Comparison of ENCODE assay signal across 3 worm cellular contexts in genomic region chrV:19527565-19527964, ce11.
TF ChIP-seq lines count a peak whose summit lies in the region.

No protein-coding gene starts in this region.

TF ChIP-seq in whole organism, L1 larva, 84 proteins besides CTCF, POLR2A, EP300 and RAD21 (continued from another document):
- TF ChIP-seq lsy-2 (tag; optimal IDR thresholded peaks at IDR 0.05; lab: Kevin White, UChicago), result peak in 1 of 2 experiments; percentile 10
- TF ChIP-seq dpl-1 (GFP tag; optimal IDR thresholded peaks at IDR 0.05; lab: Kevin White, UChicago), result peak in 1 of 3 experiments; percentile 26
- peak; percentile 19 for TF ChIP-seq C16A3.4 (tag; optimal IDR thresholded peaks at IDR 0.05; lab: Kevin White, UChicago)
- peak; percentile 90 for TF ChIP-seq nhr-85 (tag; lab: Kevin White, UChicago)
- no peak for TF ChIP-seq lin-39 (tag; optimal IDR thresholded peaks at IDR 0.05; lab: Kevin White, UChicago)
- peak in 1 of 2 experiments; percentile 82 for TF ChIP-seq lin-35 (GFP tag; optimal IDR thresholded peaks at IDR 0.05; lab: Kevin White, UChicago)
- no peak for TF ChIP-seq lin-13 (GFP tag; optimal IDR thresholded peaks at IDR 0.05; lab: Kevin White, UChicago)
- TF ChIP-seq fkh-4 (tag; optimal IDR thresholded peaks at IDR 0.05; lab: Kevin White, UChicago; ENCODE audit: borderline replicate concordance), result no peak
- no peak for TF ChIP-seq nhr-84 (tag; optimal IDR thresholded peaks at IDR 0.05; lab: Kevin White, UChicago)
TF ChIP-seq in whole organism, L1 larva: peak in this region for 23.

TF ChIP-seq in whole organism, L4 larva, 104 proteins besides CTCF, POLR2A, EP300 and RAD21 (continued from another document):
- TF ChIP-seq lin-38 (GFP tag; IDR thresholded peaks at IDR 0.05; lab: Robert Waterston, UW), result 0 out of 2 replicates have a peak, but pooled peaks have one; percentile 12
- TF ChIP-seq nhr-28 (tag; optimal IDR thresholded peaks at IDR 0.05; lab: Kevin White, UChicago), result peak; percentile 97
- no peak for TF ChIP-seq lir-3 (tag; optimal IDR thresholded peaks at IDR 0.05; lab: Kevin White, UChicago)
- no peak for TF ChIP-seq egl-27 (tag; optimal IDR thresholded peaks at IDR 0.05; lab: Kevin White, UChicago)
- no peak for TF ChIP-seq ceh-62 (tag; optimal IDR thresholded peaks at IDR 0.05; lab: Kevin White, UChicago)
- no peak for TF ChIP-seq mes-2 (tag; optimal IDR thresholded peaks at IDR 0.05; lab: Kevin White, UChicago; ENCODE audit: poor library complexity, severe bottlenecking)
- TF ChIP-seq mxl-2 (GFP tag; conservative IDR thresholded peaks at IDR 0.05; lab: Robert Waterston, UW), result peak; percentile 89
- TF ChIP-seq dve-1 (tag; optimal IDR thresholded peaks at IDR 0.05; lab: Kevin White, UChicago; ENCODE audit: insufficient read depth), result peak; percentile 97
- no peak for TF ChIP-seq snpc-1.2 (GFP tag; IDR thresholded peaks at IDR 0.05; lab: Robert Waterston, UW)

TF ChIP-seq in whole organism, young adult, 124 proteins besides CTCF, POLR2A, EP300 and RAD21 (continued from another document):
- TF ChIP-seq fkh-3 (tag; optimal IDR thresholded peaks at IDR 0.05; lab: Kevin White, UChicago), result no peak
- no peak for TF ChIP-seq mxl-1 (tag; optimal IDR thresholded peaks at IDR 0.05; lab: Kevin White, UChicago)
- no peak for TF ChIP-seq F10E7.11 (tag; optimal IDR thresholded peaks at IDR 0.05; lab: Kevin White, UChicago)
- TF ChIP-seq F23B12.7 (tag; optimal IDR thresholded peaks at IDR 0.05; lab: Kevin White, UChicago; ENCODE audit: insufficient read depth), result no peak
- no peak for TF ChIP-seq dpff-1 (tag; optimal IDR thresholded peaks at IDR 0.05; lab: Kevin White, UChicago)
- no peak for TF ChIP-seq zim-3 (tag; optimal IDR thresholded peaks at IDR 0.05; lab: Kevin White, UChicago)
- TF ChIP-seq bed-2 (GFP tag; IDR thresholded peaks at IDR 0.05; lab: Robert Waterston, UW), result no peak
TF ChIP-seq in whole organism, young adult: peak in this region for 29.
